Worm (Caenorhabditis elegans): ENCODE data around the gene ZK813.2.

- TF ChIP-seq nhr-11 (tag; optimal IDR thresholded peaks at IDR 0.05) (no peak), tbx-7 (tag; optimal IDR thresholded peaks at IDR 0.05) (no peak), sox-4 (tag; optimal IDR thresholded peaks at IDR 0.05) (no peak)
These were observed 43.7 kb upstream of the ZK813.2 start, which contains the start of gene cht-1 for ce11 chrX:3399917-3400316.
